Worm (Caenorhabditis elegans): ENCODE results near the gene srh-40.
A peak's percentile ranks its signal among the peaks of the same experiment; 100 is the strongest.

The srh-40 gene

ce11 chrIII:6608101-6608672 is 2.4 kb upstream of the srh-40 start, which contains the start of the genes mdh-2 and F20H11.4 (continued):
- TF ChIP-seq snpc-4 (tag; optimal IDR thresholded peaks at IDR 0.05): peak; percentile 61
- peak; percentile 87 for TF ChIP-seq tbx-2 (tag; optimal IDR thresholded peaks at IDR 0.05)
- TF ChIP-seq nhr-84 (tag; optimal IDR thresholded peaks at IDR 0.05): no peak
- TF ChIP-seq nhr-47 (tag; optimal IDR thresholded peaks at IDR 0.05): peak; percentile 87
- TF ChIP-seq skn-1 (tag; optimal IDR thresholded peaks at IDR 0.05): peak; percentile 88
- peak; percentile 83 for TF ChIP-seq lin-14 (GFP tag; optimal IDR thresholded peaks at IDR 0.05)
- peak; percentile 63 for TF ChIP-seq jun-1 (tag; optimal IDR thresholded peaks at IDR 0.05)
- peak; percentile 63 for TF ChIP-seq unc-86 (tag; optimal IDR thresholded peaks at IDR 0.05)
- no peak for TF ChIP-seq lin-39 (tag; optimal IDR thresholded peaks at IDR 0.05)

- peak; percentile 38 for TF ChIP-seq elt-2 (tag; optimal IDR thresholded peaks at IDR 0.05)
- no peak for TF ChIP-seq ets-5 (GFP tag; IDR thresholded peaks at IDR 0.05)
- TF ChIP-seq efl-1 (optimal IDR thresholded peaks at IDR 0.05): no peak
- TF ChIP-seq efl-1 (GFP tag; optimal IDR thresholded peaks at IDR 0.05 in 1 of 2): peak in 1 of 2 experiments; percentile 76
- TF ChIP-seq lin-35 (GFP tag; optimal IDR thresholded peaks at IDR 0.05): peak in 1 of 2 experiments; percentile 16
- no peak for TF ChIP-seq dpl-1 (GFP tag; optimal IDR thresholded peaks at IDR 0.05)
- TF ChIP-seq pag-3 (tag; optimal IDR thresholded peaks at IDR 0.05; ENCODE audit: borderline replicate concordance, insufficient read depth): no peak
- no peak for TF ChIP-seq efl-3 (GFP tag; optimal IDR thresholded peaks at IDR 0.05)
Measured at ce11 chrIII:6612282-6612681, 1.7 kb downstream of the srh-40 start, which contains the start of gene ctsa-4.2. Gene ctsa-4.2 (plus strand): TSS chrIII:6612528.

ce11 chrIII:6615064-6615463 is 4.4 kb downstream of the srh-40 start, which contains the start of gene cmtr-2:
Gene cmtr-2 (plus strand): TSS chrIII:6615414.
- no peak for TF ChIP-seq sup-37 (GFP tag; optimal IDR thresholded peaks at IDR 0.05)
- peak; percentile 41 for TF ChIP-seq snu-23 (GFP tag; optimal IDR thresholded peaks at IDR 0.05)
- TF ChIP-seq ceh-90 (tag; optimal IDR thresholded peaks at IDR 0.05): no peak
- TF ChIP-seq swsn-7 (tag; optimal IDR thresholded peaks at IDR 0.05): peak; percentile 40
- TF ChIP-seq aly-2 (tag; optimal IDR thresholded peaks at IDR 0.05): no peak
- TF ChIP-seq nhr-85 (tag): no peak
- no peak for TF ChIP-seq egl-13 (tag; optimal IDR thresholded peaks at IDR 0.05)
- no peak for TF ChIP-seq hlh-4 (tag; optimal IDR thresholded peaks at IDR 0.05)
- peak; percentile 63 for TF ChIP-seq nhr-47 (tag; optimal IDR thresholded peaks at IDR 0.05)
- TF ChIP-seq nhr-19 (GFP tag; conservative IDR thresholded peaks at IDR 0.05): peak; percentile 79
- peak; percentile 23 for TF ChIP-seq skn-1 (tag; optimal IDR thresholded peaks at IDR 0.05)
- TF ChIP-seq elt-2 (tag; optimal IDR thresholded peaks at IDR 0.05): no peak
- peak; percentile 4 for TF ChIP-seq irx-1 (tag; optimal IDR thresholded peaks at IDR 0.05)
- TF ChIP-seq blmp-1 (tag; optimal IDR thresholded peaks at IDR 0.05): peak; percentile 34
- TF ChIP-seq unc-130 (tag; optimal IDR thresholded peaks at IDR 0.05): no peak
- TF ChIP-seq lin-15B (tag; optimal IDR thresholded peaks at IDR 0.05): peak; percentile 40
- TF ChIP-seq mep-1 (tag; optimal IDR thresholded peaks at IDR 0.05): peak; percentile 66
- no peak for TF ChIP-seq pag-3 (tag; optimal IDR thresholded peaks at IDR 0.05; ENCODE audit: borderline replicate concordance, insufficient read depth)
- peak; percentile 25 for TF ChIP-seq snpc-4 (tag; optimal IDR thresholded peaks at IDR 0.05)
- TF ChIP-seq mab-9 (GFP tag; IDR thresholded peaks at IDR 0.05): no peak
- no peak for TF ChIP-seq egl-27 (tag; optimal IDR thresholded peaks at IDR 0.05)
- peak; percentile 89 to 95 (median 95) for TF ChIP-seq dpl-1 (GFP tag; optimal IDR thresholded peaks at IDR 0.05)
- no peak for TF ChIP-seq isw-1 (GFP tag; IDR thresholded peaks at IDR 0.05)
- TF ChIP-seq tbx-2 (tag; optimal IDR thresholded peaks at IDR 0.05): peak; percentile 30
- peak; percentile 6 to 22 (median 16) for TF ChIP-seq ceh-82 (tag; optimal IDR thresholded peaks at IDR 0.05)
- TF ChIP-seq lin-14 (GFP tag; optimal IDR thresholded peaks at IDR 0.05): peak; percentile 23
- TF ChIP-seq elt-3 (tag; optimal IDR thresholded peaks at IDR 0.05): peak in 1 of 6 experiments; percentile 14
- TF ChIP-seq nhr-12 (tag; optimal IDR thresholded peaks at IDR 0.05): no peak
- peak; percentile 40 for TF ChIP-seq C16A3.4 (tag; optimal IDR thresholded peaks at IDR 0.05)
- TF ChIP-seq rnt-1 (tag; optimal IDR thresholded peaks at IDR 0.05): peak; percentile 61
- TF ChIP-seq nhr-90 (tag; optimal IDR thresholded peaks at IDR 0.05; ENCODE audit: poor library complexity): peak; percentile 55
- peak; percentile 65 to 81 for TF ChIP-seq lsy-2 (tag; optimal IDR thresholded peaks at IDR 0.05)
- TF ChIP-seq dsc-1 (tag; optimal IDR thresholded peaks at IDR 0.05): peak; percentile 34
- TF ChIP-seq lir-3 (tag; optimal IDR thresholded peaks at IDR 0.05; ENCODE audit: poor library complexity): no peak
- TF ChIP-seq unc-30 (tag; optimal IDR thresholded peaks at IDR 0.05): no peak
- TF ChIP-seq lin-35 (GFP tag; optimal IDR thresholded peaks at IDR 0.05): peak; percentile 92 to 97
- TF ChIP-seq unc-62 (GFP tag; optimal IDR thresholded peaks at IDR 0.05): no peak
- TF ChIP-seq hlh-17 (GFP tag; optimal IDR thresholded peaks at IDR 0.05; ENCODE audit: borderline replicate concordance): no peak
